Worm (Caenorhabditis elegans) whole organism, late embryonic: Measurements from ENCODE around the gene dod-22.

Source experiments
- Y22D7AL.16 ChIP-seq: sonication (generic microtip); optimal IDR thresholded peaks from 2 replicates; lab custom pipeline; 2016; ENCODE audit warnings: missing genetic modification characterization, missing compliant biosample characterization
- elt-2 ChIP-seq: sonication (generic microtip); optimal IDR thresholded peaks from 2 replicates; lab custom pipeline; 2016; ENCODE audit warnings: missing genetic modification reagents, missing genetic modification characterization, missing compliant biosample characterization
- fkh-10 ChIP-seq: fragments of 150-350 bp; optimal IDR thresholded peaks from 2 replicates; lab custom pipeline; 2014; ENCODE audit warnings: missing biosample characterization, missing genetic modification reagents, missing genetic modification characterization
- nhr-232 ChIP-seq: sonication (generic microtip); optimal IDR thresholded peaks from 2 replicates; lab custom pipeline; 2016; ENCODE audit warnings: missing genetic modification characterization, missing compliant biosample characterization
- pax-1 ChIP-seq: fragments of 150-350 bp; optimal IDR thresholded peaks from 2 replicates; lab custom pipeline; 2014; ENCODE audit warnings: missing biosample characterization, missing genetic modification characterization

DNA sequence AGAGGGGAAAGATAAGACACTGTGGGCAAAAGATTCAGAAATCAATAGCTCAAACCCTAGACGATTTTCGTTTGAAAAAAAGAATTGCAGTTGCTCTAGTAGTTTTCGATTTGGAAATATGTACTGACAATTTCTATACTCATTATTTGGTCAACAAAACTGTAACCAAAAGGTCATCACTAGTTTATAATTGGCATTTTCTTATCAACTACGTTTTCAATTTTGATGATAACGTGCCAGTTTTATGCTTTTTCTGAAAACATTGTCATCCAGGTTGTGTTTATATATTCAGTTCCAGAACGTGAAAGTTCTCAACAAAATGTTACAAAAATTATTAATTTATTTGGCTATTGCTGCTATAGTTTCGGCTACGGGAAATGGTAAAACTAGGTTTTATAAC is 2.6 kb upstream of the dod-22 start, which contains the start of gene F55G11.8:
- peak; percentile 3 for TF ChIP-seq elt-2 (tag; lab: Kevin White, UChicago)
- no peak for TF ChIP-seq Y22D7AL.16 (tag; lab: Kevin White, UChicago)
- no peak for TF ChIP-seq pax-1
- no peak for TF ChIP-seq fkh-10 (GFP tag; lab: Kevin White, UChicago)
- TF ChIP-seq nhr-232 (tag; lab: Kevin White, UChicago) = no peak
